Fruit fly (Drosophila melanogaster) whole organism, embryonic: ENCODE measurements around the gene CG18577.

ENCODE experiments used
- Abd-B ChIP-seq: fragments of 200-800 bp; sonication (Bioruptor generic); optimal IDR thresholded peaks from 2 replicates; lab custom pipeline; 2018; ENCODE audit warnings: missing biosample characterization, mild to moderate bottlenecking, missing genetic modification characterization, moderate library complexity
- Atf6 ChIP-seq: fragments of 200-800 bp; sonication (Bioruptor generic); IDR thresholded peaks from 2 replicates; pipeline ENCODE4 v1.3.6; 2022; ENCODE audit warnings: missing biosample characterization, missing genetic modification characterization
- BEAF-32 ChIP-seq: fragments of 200-800 bp; sonication (Bioruptor generic); optimal IDR thresholded peaks from 3 replicates; lab custom pipeline; 2017; ENCODE audit warnings: missing biosample characterization, missing genetic modification characterization, mild to moderate bottlenecking, moderate library complexity, missing genetic modification reagents
- CG10274 ChIP-seq: fragments of 200-800 bp; sonication (Bioruptor generic); optimal IDR thresholded peaks from 3 replicates; lab custom pipeline; 2017; ENCODE audit warnings: missing biosample characterization, mild to moderate bottlenecking, missing genetic modification characterization
- CG10543 ChIP-seq: fragments of 200-800 bp; sonication (Bioruptor generic); optimal IDR thresholded peaks from 3 replicates; lab custom pipeline; 2017; ENCODE audit warnings: missing biosample characterization, mild to moderate bottlenecking, missing genetic modification characterization, moderate library complexity
- CG12219 ChIP-seq: fragments of 200-800 bp; sonication (Bioruptor generic); optimal IDR thresholded peaks from 3 replicates; lab custom pipeline; 2018; ENCODE audit warnings: missing biosample characterization, mild to moderate bottlenecking, missing genetic modification characterization
- CG12299 ChIP-seq: fragments of 200-800 bp; sonication (Bioruptor generic); optimal IDR thresholded peaks from 2 replicates; lab custom pipeline; 2018; ENCODE audit warnings: missing biosample characterization, mild to moderate bottlenecking, missing genetic modification characterization
- CG13894 ChIP-seq: fragments of 200-800 bp; sonication (Bioruptor generic); optimal IDR thresholded peaks from 3 replicates; lab custom pipeline; 2018; ENCODE audit warnings: missing biosample characterization, mild to moderate bottlenecking, missing genetic modification characterization, moderate library complexity
- CG14050 ChIP-seq: fragments of 200-800 bp; sonication (Bioruptor generic); IDR thresholded peaks from 3 replicates; pipeline ENCODE4 v1.3.6; 2022; ENCODE audit warnings: missing biosample characterization, missing genetic modification characterization
- CG14441 ChIP-seq: fragments of 200-800 bp; sonication (Bioruptor generic); IDR thresholded peaks from 2 replicates; pipeline ENCODE4 v1.3.6; 2022; ENCODE audit warnings: missing biosample characterization, missing genetic modification characterization
- CG15479 ChIP-seq: fragments of 200-800 bp; sonication (Bioruptor generic); optimal IDR thresholded peaks from 3 replicates; lab custom pipeline; 2019; ENCODE audit warnings: missing biosample characterization, mild to moderate bottlenecking, missing genetic modification characterization, moderate library complexity
- CG15514 ChIP-seq: fragments of 200-800 bp; sonication (Bioruptor generic); optimal IDR thresholded peaks from 3 replicates; lab custom pipeline; 2017; ENCODE audit warnings: missing biosample characterization, missing genetic modification characterization, mild to moderate bottlenecking, moderate library complexity, missing genetic modification reagents
- CG17328 ChIP-seq: fragments of 200-800 bp; sonication (Bioruptor generic); IDR thresholded peaks from 2 replicates; pipeline ENCODE4 v1.3.6; 2022; ENCODE audit warnings: missing biosample characterization, missing genetic modification characterization
- CG17802 ChIP-seq: fragments of 200-800 bp; sonication (Bioruptor generic); optimal IDR thresholded peaks from 2 replicates; lab custom pipeline; 2018; ENCODE audit warnings: missing biosample characterization, mild to moderate bottlenecking, missing genetic modification characterization, moderate library complexity
- CG2116 ChIP-seq: fragments of 200-800 bp; sonication (Bioruptor generic); optimal IDR thresholded peaks from 3 replicates; lab custom pipeline; 2018; ENCODE audit warnings: missing biosample characterization, mild to moderate bottlenecking, missing genetic modification characterization
- CG2202 ChIP-seq: fragments of 200-800 bp; sonication (Bioruptor generic); optimal IDR thresholded peaks from 2 replicates; lab custom pipeline; 2018; ENCODE audit warnings: missing biosample characterization, mild to moderate bottlenecking, missing genetic modification characterization
- CG2712 ChIP-seq: fragments of 200-800 bp; optimal IDR thresholded peaks from 3 replicates; lab custom pipeline; 2019; ENCODE audit warnings: missing biosample characterization, mild to moderate bottlenecking, missing genetic modification characterization, moderate library complexity
- CG32772 ChIP-seq: fragments of 200-800 bp; sonication (Bioruptor generic); IDR thresholded peaks from 2 replicates; pipeline ENCODE4 v1.3.6; 2022; ENCODE audit warnings: missing biosample characterization, missing genetic modification characterization
- CG34376 ChIP-seq: fragments of 200-800 bp; sonication (Bioruptor generic); optimal IDR thresholded peaks from 2 replicates; lab custom pipeline; 2018; ENCODE audit warnings: missing biosample characterization, mild to moderate bottlenecking, missing genetic modification characterization
- CG3847 ChIP-seq: fragments of 200-800 bp; sonication (Bioruptor generic); IDR thresholded peaks from 2 replicates; pipeline ENCODE4 v1.3.6; 2022; ENCODE audit warnings: missing biosample characterization, missing genetic modification characterization
- CG6791 ChIP-seq: fragments of 200-800 bp; sonication (Bioruptor generic); IDR thresholded peaks from 3 replicates; pipeline ENCODE4 v1.3.6; 2022; ENCODE audit warnings: missing biosample characterization, missing genetic modification characterization; ENCODE audit not compliant: partially characterized antibody
- CG7556 ChIP-seq: fragments of 200-800 bp; sonication (Bioruptor generic); optimal IDR thresholded peaks from 2 replicates; lab custom pipeline; 2017; ENCODE audit warnings: missing biosample characterization, mild to moderate bottlenecking, missing genetic modification characterization
- CG8089 ChIP-seq: fragments of 200-800 bp; sonication (Bioruptor generic); optimal IDR thresholded peaks from 3 replicates; lab custom pipeline; 2016; ENCODE audit warnings: missing biosample characterization, missing genetic modification characterization
- HHEX ChIP-seq: fragments of 200-800 bp; sonication (Bioruptor generic); optimal IDR thresholded peaks from 3 replicates; lab custom pipeline; 2017; ENCODE audit warnings: missing biosample characterization, mild to moderate bottlenecking, missing genetic modification characterization, missing genetic modification reagents
- HmgD ChIP-seq: fragments of 200-800 bp; sonication (Bioruptor generic); optimal IDR thresholded peaks from 3 replicates; lab custom pipeline; 2016; ENCODE audit warnings: missing biosample characterization, missing genetic modification characterization
- Hmx ChIP-seq: fragments of 200-800 bp; sonication (Bioruptor generic); optimal IDR thresholded peaks from 2 replicates; lab custom pipeline; 2016; ENCODE audit warnings: missing biosample characterization, missing genetic modification characterization
- Hr51 ChIP-seq, 2 experiments: fragments of 200-800 bp; sonication (Bioruptor generic); optimal IDR thresholded peaks; 2 replicates in 1 of 2; 3 replicates in 1 of 2; lab custom pipeline; 2016 to 2018; ENCODE audit warnings: missing biosample characterization in 2 of 2, missing genetic modification characterization in 2 of 2, mild to moderate bottlenecking in 1 of 2, moderate library complexity in 1 of 2
- PHDP ChIP-seq: fragments of 200-800 bp; sonication (Bioruptor generic); optimal IDR thresholded peaks from 3 replicates; lab custom pipeline; 2018; ENCODE audit warnings: missing biosample characterization, mild to moderate bottlenecking, missing genetic modification characterization, moderate library complexity
- Sry-δ ChIP-seq: fragments of 200-800 bp; sonication (Bioruptor generic); optimal IDR thresholded peaks from 2 replicates; lab custom pipeline; 2016; ENCODE audit warnings: missing biosample characterization, missing genetic modification characterization
- Vsx1 ChIP-seq: fragments of 200-800 bp; sonication (Bioruptor generic); optimal IDR thresholded peaks from 2 replicates; lab custom pipeline; 2017; ENCODE audit warnings: missing biosample characterization, mild to moderate bottlenecking, missing genetic modification characterization, missing genetic modification reagents
- abd-A ChIP-seq: fragments of 200-800 bp; sonication (Bioruptor generic); optimal IDR thresholded peaks from 3 replicates; lab custom pipeline; 2019; ENCODE audit warnings: missing biosample characterization, mild to moderate bottlenecking, missing genetic modification characterization, moderate library complexity
- btn ChIP-seq: fragments of 200-800 bp; sonication (Bioruptor generic); optimal IDR thresholded peaks from 2 replicates; lab custom pipeline; 2016; ENCODE audit warnings: missing biosample characterization, missing genetic modification characterization
- caup ChIP-seq: fragments of 200-800 bp; sonication (Bioruptor generic); optimal IDR thresholded peaks from 3 replicates; lab custom pipeline; 2017; ENCODE audit warnings: missing biosample characterization, mild to moderate bottlenecking, missing genetic modification characterization, moderate library complexity; ENCODE audit not compliant: severe bottlenecking
- crp ChIP-seq, 2 experiments: fragments of 200-800 bp; sonication (Bioruptor generic); optimal IDR thresholded peaks; 2 replicates in 1 of 2; 3 replicates in 1 of 2; lab custom pipeline; 2017; ENCODE audit warnings: missing biosample characterization in 2 of 2, missing genetic modification characterization in 2 of 2, mild to moderate bottlenecking in 1 of 2, moderate library complexity in 1 of 2
- dmrt11E ChIP-seq: fragments of 200-800 bp; sonication (Bioruptor generic); optimal IDR thresholded peaks from 3 replicates; lab custom pipeline; 2018; ENCODE audit warnings: missing biosample characterization, mild to moderate bottlenecking, missing genetic modification characterization, moderate library complexity
- ems ChIP-seq: fragments of 200-800 bp; sonication (Bioruptor generic); optimal IDR thresholded peaks from 3 replicates; lab custom pipeline; 2016; ENCODE audit warnings: missing biosample characterization, missing genetic modification characterization
- gcm ChIP-seq: fragments of 200-800 bp; sonication (Bioruptor generic); optimal IDR thresholded peaks from 2 replicates; lab custom pipeline; 2019; ENCODE audit warnings: missing biosample characterization, mild to moderate bottlenecking, missing genetic modification characterization, moderate library complexity
- grau ChIP-seq: fragments of 200-800 bp; optimal IDR thresholded peaks from 3 replicates; lab custom pipeline; 2019; ENCODE audit warnings: missing biosample characterization, mild to moderate bottlenecking, missing genetic modification characterization, moderate library complexity
- klu ChIP-seq: fragments of 200-800 bp; sonication (Bioruptor generic); IDR thresholded peaks from 2 replicates; pipeline ENCODE4 v1.3.6; 2022; ENCODE audit warnings: missing biosample characterization, missing genetic modification characterization
- mam ChIP-seq: fragments of 200-800 bp; sonication (Bioruptor generic); optimal IDR thresholded peaks from 3 replicates; lab custom pipeline; 2016; ENCODE audit warnings: missing biosample characterization, missing genetic modification characterization
- nerfin-2 ChIP-seq: fragments of 200-800 bp; sonication (Bioruptor generic); IDR thresholded peaks from 2 replicates; pipeline ENCODE4 v1.3.6; 2022; ENCODE audit warnings: missing biosample characterization, missing genetic modification characterization; ENCODE audit not compliant: partially characterized antibody
- nmo ChIP-seq: fragments of 200-800 bp; sonication (Bioruptor generic); optimal IDR thresholded peaks from 2 replicates; lab custom pipeline; 2018; ENCODE audit warnings: missing biosample characterization, mild to moderate bottlenecking, missing genetic modification characterization, moderate library complexity
- pita ChIP-seq: fragments of 200-800 bp; sonication (Bioruptor generic); optimal IDR thresholded peaks from 2 replicates; lab custom pipeline; 2017; ENCODE audit warnings: missing biosample characterization, mild to moderate bottlenecking, missing genetic modification characterization
- prd ChIP-seq, 3 experiments: fragments of >200 bp in 2 of 3; fragments of 200-800 bp in 1 of 3; sonication (Bioruptor generic) in 1 of 3; optimal IDR thresholded peaks in 2 of 3; IDR thresholded peaks in 1 of 3; 2 replicates in 2 of 3; 3 replicates in 1 of 3; pipeline versions ENCODE4 v1.3.6 to Lab custom; 2017 to 2022; ENCODE audit warnings: missing biosample characterization in 1 of 3, missing genetic modification characterization in 1 of 3
- sd ChIP-seq: fragments of 200-800 bp; sonication (Bioruptor generic); optimal IDR thresholded peaks from 3 replicates; lab custom pipeline; 2018; ENCODE audit warnings: missing biosample characterization, mild to moderate bottlenecking, missing genetic modification characterization, moderate library complexity
- sqz ChIP-seq: fragments of 200-800 bp; sonication (Bioruptor generic); optimal IDR thresholded peaks from 3 replicates; lab custom pipeline; 2018; ENCODE audit warnings: missing biosample characterization, mild to moderate bottlenecking, missing genetic modification characterization
- ssp ChIP-seq: fragments of 200-800 bp; sonication (Bioruptor generic); IDR thresholded peaks from 2 replicates; pipeline ENCODE4 v1.3.6; 2022; ENCODE audit warnings: missing biosample characterization, missing genetic modification characterization
- wor ChIP-seq: fragments of 200-800 bp; sonication (Bioruptor generic); IDR thresholded peaks from 2 replicates; pipeline ENCODE4 v1.3.6; 2022; ENCODE audit warnings: missing biosample characterization, missing genetic modification characterization

Gene CG18577

DNA sequence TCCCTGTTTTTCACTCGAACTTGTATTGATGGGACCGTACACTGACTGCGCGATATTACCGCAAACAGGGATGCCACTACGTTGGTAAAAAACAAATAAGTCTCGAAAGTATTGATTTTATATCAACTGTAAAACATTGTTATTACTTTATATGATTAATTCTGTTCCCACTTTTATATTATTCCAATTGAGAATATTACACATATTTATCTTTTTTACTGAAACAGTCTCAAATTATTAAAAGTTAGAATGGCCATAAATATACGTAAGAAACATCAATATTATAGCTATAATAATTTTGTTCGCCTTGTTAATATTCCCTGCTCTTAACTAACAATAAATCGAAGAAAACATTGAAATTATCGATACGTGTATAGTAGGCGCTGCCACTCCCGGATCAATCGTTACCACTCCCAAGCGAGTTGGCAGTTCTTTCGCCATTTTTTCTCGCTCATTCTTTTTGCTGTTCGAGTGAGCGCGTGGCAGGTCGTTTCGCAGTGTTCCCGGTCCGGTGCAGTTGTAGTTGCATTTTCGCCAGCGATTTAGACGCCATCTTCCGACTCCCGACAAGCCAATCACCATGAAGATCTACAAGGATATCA, 14.0 kb downstream of the CG18577 start, which contains the start of the genes SdhC and Tctp (continued):
- TF ChIP-seq dmrt11E (tag; lab: Kevin White, UChicago): peak; percentile 47
- peak; percentile 61 for TF ChIP-seq grau (tag; lab: Kevin White, UChicago)
- TF ChIP-seq btn (GFP tag; lab: Kevin White, UChicago): no peak
- peak; percentile 46 for TF ChIP-seq Abd-B (GFP tag; lab: Kevin White, UChicago)
- TF ChIP-seq HmgD (GFP tag; lab: Kevin White, UChicago): peak; percentile 34
- peak; percentile 14 for TF ChIP-seq CG2202 (tag; lab: Kevin White, UChicago)
- TF ChIP-seq sd (tag; lab: Kevin White, UChicago): no peak
- no peak for TF ChIP-seq ems
- TF ChIP-seq prd (optimal IDR thresholded peaks at IDR 0.05; lab: Kevin White, UChicago): no peak
- TF ChIP-seq prd (GFP tag; IDR thresholded peaks at IDR 0.05; lab: Robert Waterston, UW): no peak
- TF ChIP-seq CG14050 (GFP tag; lab: Robert Waterston, UW): no peak
- TF ChIP-seq CG32772 (GFP tag; lab: Robert Waterston, UW): no peak
- no peak for TF ChIP-seq sqz (GFP tag; lab: Kevin White, UChicago)
- TF ChIP-seq CG17802 (tag; lab: Kevin White, UChicago): peak; percentile 6
- TF ChIP-seq mam (GFP tag; lab: Kevin White, UChicago): peak; percentile 47
- TF ChIP-seq crp (GFP tag; optimal IDR thresholded peaks at IDR 0.05; lab: Kevin White, UChicago): peak in 1 of 2 experiments; percentile 23
- peak; percentile 4 for TF ChIP-seq PHDP (tag; lab: Kevin White, UChicago)
- no peak for TF ChIP-seq nerfin-2
- peak; percentile 18 for TF ChIP-seq gcm (GFP tag; lab: Kevin White, UChicago)
- TF ChIP-seq CG2712 (tag; lab: Kevin White, UChicago): peak; percentile 62
- TF ChIP-seq Vsx1: peak; percentile 24
- no peak for TF ChIP-seq HHEX (GFP tag; lab: Kevin White, UChicago)
- TF ChIP-seq nmo (GFP tag; lab: Kevin White, UChicago): peak; percentile 72
- peak; percentile 79 for TF ChIP-seq CG10543 (GFP tag; lab: Kevin White, UChicago)
- no peak for TF ChIP-seq abd-A (tag; lab: Kevin White, UChicago)
- TF ChIP-seq CG7556: peak; percentile 33
- peak; percentile 72 for TF ChIP-seq CG13894 (tag; lab: Kevin White, UChicago)
- TF ChIP-seq ssp (GFP tag; lab: Robert Waterston, UW): no peak
- no peak for TF ChIP-seq CG17328 (GFP tag; lab: Robert Waterston, UW)
- TF ChIP-seq CG8089 (GFP tag; lab: Kevin White, UChicago): no peak
- TF ChIP-seq CG14441 (GFP tag; lab: Robert Waterston, UW): no peak
- TF ChIP-seq CG34376 (GFP tag; lab: Kevin White, UChicago): peak; percentile 54
- no peak for TF ChIP-seq CG10274 (GFP tag; lab: Kevin White, UChicago)
- TF ChIP-seq CG6791: peak; percentile 62
- no peak for TF ChIP-seq Atf6 (GFP tag; lab: Robert Waterston, UW)
- TF ChIP-seq Sry-δ: peak; percentile 72
- peak; percentile 17 for TF ChIP-seq Hmx (GFP tag; lab: Kevin White, UChicago)
- peak; percentile 76 for TF ChIP-seq CG2116 (GFP tag; lab: Kevin White, UChicago)
- no peak for TF ChIP-seq CG15479 (GFP tag; lab: Kevin White, UChicago)
- no peak for TF ChIP-seq CG12219
- TF ChIP-seq wor (GFP tag; lab: Robert Waterston, UW): no peak
- TF ChIP-seq BEAF-32 (GFP tag; lab: Kevin White, UChicago): peak; percentile 78
- TF ChIP-seq CG12299 (tag; lab: Kevin White, UChicago): peak; percentile 46
- no peak for TF ChIP-seq klu (GFP tag; lab: Robert Waterston, UW)
- TF ChIP-seq pita (GFP tag; lab: Kevin White, UChicago): no peak
- peak; percentile 28; the same call in 1 of the 2 replicates for TF ChIP-seq CG3847
- peak; percentile 17 to 60 for TF ChIP-seq Hr51 (GFP tag; optimal IDR thresholded peaks at IDR 0.05; lab: Kevin White, UChicago)
- peak; percentile 20 for TF ChIP-seq caup (GFP tag; lab: Kevin White, UChicago)
- TF ChIP-seq CG15514 (GFP tag; lab: Kevin White, UChicago): peak; percentile 60
